Worm (Caenorhabditis elegans) whole organism, dauer: ENCODE results near the gene srw-61.

Source experiments
- unc-62 ChIP-seq: sonication (generic microtip); optimal IDR thresholded peaks from 2 replicates; lab custom pipeline; 2017; ENCODE audit warnings: missing biosample characterization, missing genetic modification reagents, missing genetic modification characterization

srw-61 gene

ce11 chrIV:16202074-16202473 lies 36.4 kb downstream of the srw-61 start, which contains the start of gene H25K10.1:
TSS of gene H25K10.1 (plus strand) at chrIV:16202374.
- TF ChIP-seq unc-62 (GFP tag; lab: Kevin White, UChicago), result no peak

- TF ChIP-seq unc-62 (GFP tag; lab: Kevin White, UChicago), result no peak
These were observed 38.6 kb downstream of the srw-61 start for ce11 chrIV:16199831-16200230.

- TF ChIP-seq unc-62 (GFP tag; lab: Kevin White, UChicago), result no peak
These were observed 41.7 kb downstream of the srw-61 start, which contains the start of gene Y7A9A.1 for ce11 chrIV:16196717-16197116. TSS of gene Y7A9A.1 (plus strand) at chrIV:16197017.

ce11 chrIV:16192754-16193153 lies 45.7 kb downstream of the srw-61 start:
- no peak for TF ChIP-seq unc-62 (GFP tag; lab: Kevin White, UChicago)

ce11 chrIV:16191597-16191996 lies 46.9 kb downstream of the srw-61 start:
- no peak for TF ChIP-seq unc-62 (GFP tag; lab: Kevin White, UChicago)
